Worm (Caenorhabditis elegans) whole organism, L3 larva: Measurements from ENCODE around the gene spe-45.

ENCODE experiments used
- ceh-16 ChIP-seq: sonication (generic microtip); optimal IDR thresholded peaks from 2 replicates; lab custom pipeline; 2017; ENCODE audit warnings: missing biosample characterization, missing genetic modification characterization
- ceh-28 ChIP-seq: fragments of 150-350 bp; optimal IDR thresholded peaks from 2 replicates; lab custom pipeline; 2014; ENCODE audit warnings: missing biosample characterization, missing genetic modification reagents, missing genetic modification characterization
- ceh-82 ChIP-seq: fragments of 150-350 bp; optimal IDR thresholded peaks from 2 replicates; lab custom pipeline; 2014; ENCODE audit warnings: missing biosample characterization, missing genetic modification characterization
- ceh-9 ChIP-seq: sonication (generic microtip); optimal IDR thresholded peaks from 2 replicates; lab custom pipeline; 2018; ENCODE audit warnings: missing biosample characterization, missing genetic modification characterization
- daf-12 ChIP-seq: fragments of 150-350 bp; optimal IDR thresholded peaks from 2 replicates; lab custom pipeline; 2014; ENCODE audit warnings: missing biosample characterization, missing genetic modification reagents, missing genetic modification characterization
- egl-27 ChIP-seq: sonication (generic microtip); optimal IDR thresholded peaks from 4 replicates; lab custom pipeline; 2017; ENCODE audit warnings: missing biosample characterization, missing genetic modification reagents, missing genetic modification characterization
- elt-1 ChIP-seq: fragments of 150-350 bp; optimal IDR thresholded peaks from 2 replicates; lab custom pipeline; 2014; ENCODE audit warnings: missing biosample characterization, missing genetic modification characterization
- elt-2 ChIP-seq: sonication (generic microtip); optimal IDR thresholded peaks from 2 replicates; lab custom pipeline; 2016; ENCODE audit warnings: missing genetic modification reagents, mild to moderate bottlenecking, missing genetic modification characterization, missing compliant biosample characterization
- elt-3 ChIP-seq, 3 experiments: fragments of 150-350 bp in 1 of 3; sonication (generic microtip) in 2 of 3; optimal IDR thresholded peaks; 2 replicates in 2 of 3; 4 replicates in 1 of 3; lab custom pipeline; 2014 to 2017; ENCODE audit warnings: missing biosample characterization in 3 of 3, missing genetic modification characterization in 3 of 3
- fkh-10 ChIP-seq: sonication (generic microtip); optimal IDR thresholded peaks from 2 replicates; lab custom pipeline; 2017; ENCODE audit warnings: missing biosample characterization, missing genetic modification reagents, missing genetic modification characterization
- fkh-2 ChIP-seq: fragments of 150-350 bp; optimal IDR thresholded peaks from 2 replicates; lab custom pipeline; 2014; ENCODE audit warnings: missing biosample characterization, missing genetic modification reagents, missing genetic modification characterization
- fos-1 ChIP-seq: fragments of 150-350 bp; optimal IDR thresholded peaks from 2 replicates; lab custom pipeline; 2014; ENCODE audit warnings: missing biosample characterization, missing genetic modification characterization
- hmg-11 ChIP-seq: sonication (generic microtip); optimal IDR thresholded peaks from 2 replicates; lab custom pipeline; 2016; ENCODE audit warnings: missing genetic modification characterization, missing compliant biosample characterization
- jun-1 ChIP-seq: fragments of 150-350 bp; optimal IDR thresholded peaks from 2 replicates; lab custom pipeline; 2014; ENCODE audit warnings: missing biosample characterization, missing genetic modification reagents, missing genetic modification characterization
- lin-15B ChIP-seq: fragments of 150-350 bp; optimal IDR thresholded peaks from 2 replicates; lab custom pipeline; 2014; ENCODE audit warnings: missing biosample characterization, missing genetic modification characterization
- lin-39 ChIP-seq: fragments of 150-350 bp; optimal IDR thresholded peaks from 2 replicates; lab custom pipeline; 2018; ENCODE audit warnings: missing biosample characterization, missing genetic modification reagents, missing genetic modification characterization
- lsy-12 ChIP-seq: sonication (generic microtip); optimal IDR thresholded peaks from 2 replicates; lab custom pipeline; 2016; ENCODE audit warnings: mild to moderate bottlenecking, missing genetic modification characterization, missing compliant biosample characterization
- mml-1 ChIP-seq: fragments of 150-350 bp; sonication (generic microtip); optimal IDR thresholded peaks from 3 replicates; lab custom pipeline; 2014; ENCODE audit warnings: missing biosample characterization, missing genetic modification characterization
- nfya-1 ChIP-seq: sonication (generic microtip); optimal IDR thresholded peaks from 2 replicates; lab custom pipeline; 2017; ENCODE audit warnings: missing genetic modification characterization, mild to moderate bottlenecking, missing compliant biosample characterization, antibody characterized with exemption, moderate library complexity; ENCODE audit not compliant: insufficient read depth
- nhr-12 ChIP-seq: fragments of 150-350 bp; optimal IDR thresholded peaks from 2 replicates; lab custom pipeline; 2014; ENCODE audit warnings: missing biosample characterization, missing genetic modification characterization
- nhr-23 ChIP-seq: fragments of 150-350 bp; optimal IDR thresholded peaks from 2 replicates; lab custom pipeline; 2014; ENCODE audit warnings: missing biosample characterization, missing genetic modification reagents, missing genetic modification characterization
- nhr-237 ChIP-seq: fragments of 150-350 bp; optimal IDR thresholded peaks from 2 replicates; lab custom pipeline; 2014; ENCODE audit warnings: missing biosample characterization, missing genetic modification characterization
- nhr-25 ChIP-seq: sonication (generic microtip); optimal IDR thresholded peaks from 2 replicates; lab custom pipeline; 2017; ENCODE audit warnings: missing biosample characterization, missing genetic modification characterization
- nhr-43 ChIP-seq: sonication (generic microtip); optimal IDR thresholded peaks from 2 replicates; lab custom pipeline; 2016; ENCODE audit warnings: mild to moderate bottlenecking, missing genetic modification characterization, missing compliant biosample characterization; ENCODE audit not compliant: poor library complexity, severe bottlenecking
- nhr-67 ChIP-seq: fragments of 150-350 bp; optimal IDR thresholded peaks from 2 replicates; lab custom pipeline; 2014; ENCODE audit warnings: missing biosample characterization, missing genetic modification characterization
- nhr-76 ChIP-seq: fragments of 150-350 bp; sonication (generic microtip); optimal IDR thresholded peaks from 5 replicates; lab custom pipeline; 2014; ENCODE audit warnings: missing biosample characterization, missing genetic modification characterization
- nhr-77 ChIP-seq: fragments of 150-350 bp; optimal IDR thresholded peaks from 2 replicates; lab custom pipeline; 2014; ENCODE audit warnings: missing biosample characterization, missing genetic modification characterization
- pha-4 ChIP-seq: fragments of 150-350 bp; optimal IDR thresholded peaks from 2 replicates; lab custom pipeline; 2014; ENCODE audit warnings: missing biosample characterization, missing genetic modification reagents, missing genetic modification characterization
- pqm-1 ChIP-seq: fragments of 150-350 bp; optimal IDR thresholded peaks from 2 replicates; lab custom pipeline; 2017; ENCODE audit warnings: missing biosample characterization, missing genetic modification characterization, inconsistent platforms
- skn-1 ChIP-seq: fragments of 150-350 bp; optimal IDR thresholded peaks from 2 replicates; lab custom pipeline; 2014; ENCODE audit warnings: missing biosample characterization, missing genetic modification characterization
- snpc-4 ChIP-seq: fragments of 150-350 bp; optimal IDR thresholded peaks from 2 replicates; lab custom pipeline; 2014; ENCODE audit warnings: missing biosample characterization, missing genetic modification characterization
- unc-39 ChIP-seq: sonication (generic microtip); optimal IDR thresholded peaks from 4 replicates; lab custom pipeline; 2017; ENCODE audit warnings: missing biosample characterization, missing genetic modification characterization
- unc-62 ChIP-seq: fragments of 150-350 bp; sonication (generic microtip); optimal IDR thresholded peaks from 4 replicates; lab custom pipeline; 2014; ENCODE audit warnings: missing biosample characterization, missing genetic modification reagents, missing genetic modification characterization
- ztf-11 ChIP-seq: fragments of 150-350 bp; optimal IDR thresholded peaks from 2 replicates; lab custom pipeline; 2014; ENCODE audit warnings: missing biosample characterization, missing genetic modification characterization
- ztf-4 ChIP-seq: fragments of 150-350 bp; optimal IDR thresholded peaks from 2 replicates; lab custom pipeline; 2014; ENCODE audit warnings: missing biosample characterization, missing genetic modification characterization

The spe-45 gene

DNA sequence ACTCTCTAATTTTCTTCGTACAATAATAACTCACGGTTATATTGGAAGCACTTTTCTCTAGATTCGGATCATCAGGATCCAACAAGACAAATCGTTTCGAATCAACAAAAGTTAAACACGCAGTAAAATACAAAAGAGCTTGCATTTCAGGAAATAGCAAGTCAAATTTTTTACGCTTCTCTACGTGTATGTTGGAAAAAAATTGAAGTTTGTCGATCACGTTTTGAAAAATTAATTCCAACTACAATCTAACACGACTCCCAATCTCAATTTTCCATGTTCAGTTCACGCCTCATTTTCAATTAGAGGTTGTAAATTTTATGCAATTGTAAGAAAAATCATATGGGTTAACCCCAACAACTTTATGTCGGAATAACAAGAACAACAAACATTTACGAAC is at the start of gene spe-45:
Gene spe-45, minus strand, starts transcription at position 145 of the 400 bp plus-strand sequence.
- no peak for TF ChIP-seq ztf-4 (tag; lab: Kevin White, UChicago)
- no peak for TF ChIP-seq ceh-28 (tag; lab: Kevin White, UChicago)
- TF ChIP-seq unc-62 = no peak
- TF ChIP-seq lin-15B (tag; lab: Kevin White, UChicago) = no peak
- TF ChIP-seq nhr-67 (tag; lab: Kevin White, UChicago) = no peak
- TF ChIP-seq hmg-11 (tag; lab: Kevin White, UChicago) = no peak
- no peak for TF ChIP-seq daf-12 (tag; lab: Kevin White, UChicago)
- no peak for TF ChIP-seq ceh-16 (tag; lab: Kevin White, UChicago)

DNA sequence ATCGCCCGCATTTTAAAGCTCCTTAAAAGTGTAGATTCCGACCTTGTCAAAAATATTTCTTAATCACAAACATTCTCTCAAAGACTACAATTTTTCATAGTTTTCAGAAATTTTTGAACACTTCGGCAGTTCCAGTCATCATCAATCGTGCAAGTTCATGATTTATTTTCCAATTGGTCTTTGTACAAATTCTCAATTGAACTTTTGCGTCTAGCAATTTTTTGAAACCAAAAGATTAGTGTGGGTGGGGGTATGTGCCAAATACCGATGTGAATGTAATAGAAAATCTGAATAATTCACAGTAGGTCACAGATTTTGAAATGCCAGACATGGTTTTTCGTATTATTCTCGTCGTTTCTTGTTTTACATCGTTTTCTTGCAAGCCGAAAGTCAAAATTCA is 48.5 kb upstream of the spe-45 start, which contains the start of gene clec-185:
Gene clec-185, plus strand, starts transcription at position 301 of the 400 bp plus-strand sequence.
- no peak for TF ChIP-seq lin-39
- TF ChIP-seq ztf-11 (tag; lab: Kevin White, UChicago) = no peak
- TF ChIP-seq ceh-9 (tag; lab: Kevin White, UChicago) = no peak
- TF ChIP-seq fkh-10 = no peak
- TF ChIP-seq pha-4 (tag; lab: Kevin White, UChicago) = no peak
- no peak for TF ChIP-seq ztf-4 (tag; lab: Kevin White, UChicago)
- no peak for TF ChIP-seq lin-15B (tag; lab: Kevin White, UChicago)

DNA sequence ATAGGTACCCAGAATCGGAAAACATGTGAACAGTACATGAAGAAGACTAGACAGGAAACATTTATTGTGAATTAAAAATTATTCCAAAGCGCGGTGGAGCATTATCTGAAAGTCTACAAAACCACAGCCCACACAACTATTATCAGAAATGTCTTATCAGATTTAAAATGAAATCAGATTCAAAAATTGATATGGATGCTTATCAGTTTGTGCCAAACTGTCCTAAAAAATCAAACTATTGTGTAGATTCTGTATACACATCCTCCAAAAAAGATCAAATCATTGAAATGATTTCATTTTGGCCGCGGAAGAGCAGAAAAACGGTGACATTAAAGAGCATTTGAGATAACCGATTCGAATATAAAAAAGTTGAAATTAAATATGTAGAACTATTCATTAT is 45.5 kb upstream of the spe-45 start, which contains the start of gene irg-4:
Gene irg-4, plus strand, starts transcription at position 392 of the 400 bp plus-strand sequence.
- TF ChIP-seq nfya-1 (tag; lab: Kevin White, UChicago) (no peak), nhr-25 (tag; lab: Kevin White, UChicago) (no peak), nhr-77 (tag; lab: Kevin White, UChicago) (no peak), nhr-67 (tag; lab: Kevin White, UChicago) (no peak), ceh-9 (tag; lab: Kevin White, UChicago) (no peak), nhr-23 (tag; lab: Kevin White, UChicago) (no peak), elt-2 (tag; lab: Kevin White, UChicago) (peak; percentile 96), jun-1 (tag; lab: Kevin White, UChicago) (peak; percentile 23), pqm-1 (tag; lab: Kevin White, UChicago) (peak; percentile 91), ceh-82 (no peak)

DNA sequence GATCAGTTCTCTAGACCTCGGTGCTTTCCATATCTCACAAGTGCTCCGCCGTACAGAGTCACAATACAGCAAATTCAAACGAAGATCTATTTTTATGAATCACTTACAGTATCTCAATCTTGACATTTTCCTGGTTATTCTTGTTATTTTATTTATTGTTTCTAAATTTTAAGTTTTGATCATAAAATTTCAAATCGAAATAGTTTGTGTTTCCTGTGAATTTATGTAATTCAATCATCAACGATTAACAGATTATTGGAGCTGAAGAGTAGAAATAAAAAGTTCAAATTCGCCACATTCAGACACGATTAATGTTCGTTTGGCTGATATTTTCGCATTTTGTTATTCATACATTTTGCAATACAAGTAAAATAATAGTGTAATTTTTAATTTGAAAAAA is 42.4 kb upstream of the spe-45 start, which contains the start of gene clec-184:
Gene clec-184, plus strand, starts transcription at position 301 of the 400 bp plus-strand sequence.
- TF ChIP-seq lin-15B (tag; lab: Kevin White, UChicago) (no peak), nhr-23 (tag; lab: Kevin White, UChicago) (no peak), ztf-4 (tag; lab: Kevin White, UChicago) (no peak), lin-39 (no peak), lsy-12 (tag; lab: Kevin White, UChicago) (no peak), nhr-237 (tag; lab: Kevin White, UChicago) (no peak), elt-1 (no peak), mml-1 (tag; lab: Kevin White, UChicago) (no peak), fos-1 (tag; lab: Kevin White, UChicago) (no peak), hmg-11 (tag; lab: Kevin White, UChicago) (no peak), nhr-76 (tag; lab: Kevin White, UChicago) (no peak), egl-27 (no peak), nhr-43 (no peak), nhr-77 (tag; lab: Kevin White, UChicago) (no peak), nhr-25 (tag; lab: Kevin White, UChicago) (no peak), unc-39 (tag; lab: Kevin White, UChicago) (no peak)

DNA sequence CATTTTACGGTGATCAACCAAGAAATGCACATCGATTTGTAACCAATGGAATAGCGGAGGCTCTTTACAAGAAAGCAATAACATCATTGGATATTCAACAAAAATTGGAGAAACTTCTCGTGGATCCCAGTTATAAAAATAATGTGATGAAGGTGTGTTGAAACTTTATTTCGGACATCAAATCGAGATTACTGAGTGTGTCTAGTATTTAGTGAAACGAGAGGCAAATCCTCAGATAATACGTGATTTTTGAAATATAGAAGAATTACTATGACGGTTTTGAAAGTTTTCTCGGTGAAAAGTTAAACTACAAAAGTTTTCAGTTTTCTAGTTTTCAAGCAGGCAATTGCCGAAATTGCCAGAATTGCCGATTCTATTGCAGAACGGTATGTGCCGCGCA is 41.9 kb upstream of the spe-45 start:
- TF ChIP-seq nfya-1 (tag; lab: Kevin White, UChicago) (no peak), hmg-11 (tag; lab: Kevin White, UChicago) (no peak), ceh-82 (no peak), fkh-2 (tag; lab: Kevin White, UChicago) (no peak), snpc-4 (tag; lab: Kevin White, UChicago) (no peak), ztf-11 (tag; lab: Kevin White, UChicago) (no peak), elt-3 (tag; optimal IDR thresholded peaks at IDR 0.05; lab: Kevin White, UChicago) (no peak), nhr-76 (tag; lab: Kevin White, UChicago) (no peak), nhr-23 (tag; lab: Kevin White, UChicago) (no peak), unc-62 (no peak), lsy-12 (tag; lab: Kevin White, UChicago) (no peak), nhr-12 (no peak), skn-1 (no peak), ceh-16 (tag; lab: Kevin White, UChicago) (no peak), nhr-43 (no peak), pqm-1 (tag; lab: Kevin White, UChicago) (no peak)
